Worm (Caenorhabditis elegans) whole organism, L4 larva: Measurements from ENCODE around the gene H01G02.1.

Experiments used
- D1046.2 ChIP-seq: fragments of 200-800 bp; sonication (Bioruptor generic); IDR thresholded peaks from 2 replicates; pipeline ENCODE4 v1.3.6; 2022; ENCODE audit warnings: missing genetic modification characterization, missing compliant biosample characterization
- Y48G9A.11 ChIP-seq: fragments of 200-800 bp; sonication (Bioruptor generic); IDR thresholded peaks from 2 replicates; pipeline ENCODE4 v1.3.6; 2022; ENCODE audit warnings: missing genetic modification reagents, missing genetic modification characterization, missing compliant biosample characterization
- Y75B8A.6 ChIP-seq: fragments of 200-800 bp; sonication (Bioruptor generic); IDR thresholded peaks from 2 replicates; pipeline ENCODE4 v1.3.6; 2022; ENCODE audit warnings: missing genetic modification reagents, missing genetic modification characterization, missing compliant biosample characterization
- ZK337.2 ChIP-seq: fragments of 200-800 bp; sonication (Bioruptor generic); IDR thresholded peaks from 2 replicates; pipeline ENCODE4 v1.3.6; 2022; ENCODE audit warnings: missing genetic modification reagents, missing genetic modification characterization, missing compliant biosample characterization
- aha-1 ChIP-seq: fragments of 150-350 bp; peaks from one replicate; lab custom pipeline; 2014; ENCODE audit warnings: missing biosample characterization, missing genetic modification characterization
- aly-2 ChIP-seq: sonication (generic microtip); optimal IDR thresholded peaks from 2 replicates; lab custom pipeline; 2018; ENCODE audit warnings: missing biosample characterization, missing genetic modification characterization
- ceh-32 ChIP-seq: sonication (generic microtip); optimal IDR thresholded peaks from 2 replicates; lab custom pipeline; 2016; ENCODE audit warnings: mild to moderate bottlenecking, missing genetic modification characterization, missing compliant biosample characterization; ENCODE audit not compliant: poor library complexity
- ces-1 ChIP-seq: fragments of 150-350 bp; sonication (generic microtip); optimal IDR thresholded peaks from 4 replicates; lab custom pipeline; 2014; ENCODE audit warnings: missing biosample characterization, missing genetic modification reagents, missing genetic modification characterization
- dmd-8 ChIP-seq: fragments of 200-800 bp; sonication (Bioruptor generic); IDR thresholded peaks from 2 replicates; pipeline ENCODE4 v1.3.6; 2022; ENCODE audit warnings: missing genetic modification characterization, missing compliant biosample characterization
- fkh-10 ChIP-seq: fragments of 150-350 bp; optimal IDR thresholded peaks from 2 replicates; lab custom pipeline; 2014; ENCODE audit warnings: missing biosample characterization, missing genetic modification reagents, missing genetic modification characterization
- fos-1 ChIP-seq: fragments of 150-350 bp; optimal IDR thresholded peaks from 2 replicates; lab custom pipeline; 2014; ENCODE audit warnings: missing biosample characterization, missing genetic modification characterization
- gei-8 ChIP-seq: fragments of 200-800 bp; sonication (Bioruptor generic); optimal IDR thresholded peaks from 2 replicates; lab custom pipeline; 2018; ENCODE audit warnings: mild to moderate bottlenecking, missing genetic modification characterization, missing compliant biosample characterization
- hif-1 ChIP-seq, 2 experiments: sonication (generic microtip); optimal IDR thresholded peaks; 2 replicates each; lab custom pipeline; 2016 to 2017; ENCODE audit warnings: missing compliant biosample characterization in 2 of 2, missing genetic modification characterization in 2 of 2, missing genetic modification reagents in 2 of 2, missing genotype in 2 of 2, mild to moderate bottlenecking in 1 of 2
- hlh-30 ChIP-seq: sonication (generic microtip); optimal IDR thresholded peaks from 2 replicates; lab custom pipeline; 2017; ENCODE audit warnings: antibody characterized with exemption, mild to moderate bottlenecking, missing genetic modification characterization, missing compliant biosample characterization; ENCODE audit not compliant: insufficient read depth
- hmg-1.1 ChIP-seq: fragments of 200-800 bp; sonication (Bioruptor generic); IDR thresholded peaks from 2 replicates; pipeline ENCODE4 v1.3.6; 2022; ENCODE audit warnings: missing genetic modification reagents, missing genetic modification characterization, missing compliant biosample characterization
- lin-1 ChIP-seq: fragments of 200-800 bp; sonication (Bioruptor generic); IDR thresholded peaks from 2 replicates; pipeline ENCODE4 v1.3.6; 2022; ENCODE audit warnings: missing genetic modification reagents, missing genetic modification characterization, missing compliant biosample characterization
- lin-15B ChIP-seq: fragments of 150-350 bp; sonication (generic microtip); optimal IDR thresholded peaks from 3 replicates; lab custom pipeline; 2014; ENCODE audit warnings: missing biosample characterization, missing genetic modification characterization
- lsy-2 ChIP-seq, 2 experiments: fragments of 150-350 bp in 1 of 2; sonication (generic microtip) in 1 of 2; optimal IDR thresholded peaks; 2 replicates each; lab custom pipeline; 2014 to 2017; ENCODE audit warnings: missing biosample characterization in 2 of 2, missing genetic modification characterization in 2 of 2
- madf-5 ChIP-seq, 2 experiments: fragments of 200-800 bp; sonication (Bioruptor generic); IDR thresholded peaks; 2 replicates each; pipeline ENCODE4 v1.3.6; 2022; ENCODE audit warnings: missing compliant biosample characterization in 2 of 2, missing genetic modification characterization in 2 of 2
- mep-1 ChIP-seq: fragments of 150-350 bp; sonication (generic microtip); optimal IDR thresholded peaks from 3 replicates; lab custom pipeline; 2014; ENCODE audit warnings: missing biosample characterization, missing genetic modification characterization
- mes-2 ChIP-seq: sonication (generic microtip); optimal IDR thresholded peaks from 2 replicates; lab custom pipeline; 2016; ENCODE audit warnings: missing genotype, mild to moderate bottlenecking, missing genetic modification characterization, missing compliant biosample characterization; ENCODE audit not compliant: poor library complexity, severe bottlenecking
- mxl-2 ChIP-seq: fragments of 200-800 bp; sonication (Bioruptor generic); conservative IDR thresholded peaks from 2 replicates; pipeline ENCODE4 v1.3.6; 2022; ENCODE audit warnings: missing genetic modification reagents, missing genetic modification characterization, missing compliant biosample characterization
- nhr-25 ChIP-seq: sonication (generic microtip); optimal IDR thresholded peaks from 2 replicates; lab custom pipeline; 2017; ENCODE audit warnings: missing genetic modification characterization, mild to moderate bottlenecking, missing compliant biosample characterization, antibody characterized with exemption, moderate library complexity, borderline replicate concordance; ENCODE audit not compliant: insufficient read depth
- nhr-28 ChIP-seq: fragments of 150-350 bp; optimal IDR thresholded peaks from 2 replicates; lab custom pipeline; 2014; ENCODE audit warnings: missing biosample characterization, missing genetic modification characterization
- nhr-41 ChIP-seq: fragments of 200-800 bp; sonication (Bioruptor generic); IDR thresholded peaks from 2 replicates; pipeline ENCODE4 v1.3.6; 2022; ENCODE audit warnings: missing genetic modification reagents, missing genetic modification characterization, missing compliant biosample characterization
- nhr-6 ChIP-seq: fragments of 150-350 bp; optimal IDR thresholded peaks from 2 replicates; lab custom pipeline; 2014; ENCODE audit warnings: missing biosample characterization, missing genetic modification characterization
- nhr-77 ChIP-seq: fragments of 150-350 bp; optimal IDR thresholded peaks from 2 replicates; lab custom pipeline; 2014; ENCODE audit warnings: missing biosample characterization, missing genetic modification characterization
- pha-4 ChIP-seq, 2 experiments: fragments of 150-350 bp in 1 of 2; fragments of 200-800 bp in 1 of 2; sonication (Bioruptor generic) in 1 of 2; IDR thresholded peaks in 1 of 2; optimal IDR thresholded peaks in 1 of 2; 2 replicates each; pipeline versions ENCODE4 v1.3.6 to Lab custom; 2014 to 2022; ENCODE audit warnings: missing genetic modification characterization in 2 of 2, missing genetic modification reagents in 2 of 2, missing biosample characterization in 1 of 2, missing compliant biosample characterization in 1 of 2
- php-3 ChIP-seq: fragments of 200-800 bp; sonication (Bioruptor generic); IDR thresholded peaks from 2 replicates; pipeline ENCODE4 v1.3.6; 2022; ENCODE audit warnings: missing genetic modification reagents, missing genetic modification characterization, missing compliant biosample characterization
- saeg-2 ChIP-seq: fragments of 200-800 bp; sonication (Bioruptor generic); IDR thresholded peaks from 2 replicates; pipeline ENCODE4 v1.3.6; 2022; ENCODE audit warnings: missing genetic modification reagents, missing genetic modification characterization, missing compliant biosample characterization
- sdz-12 ChIP-seq: fragments of 200-800 bp; sonication (Bioruptor generic); optimal IDR thresholded peaks from 2 replicates; lab custom pipeline; 2018; ENCODE audit warnings: mild to moderate bottlenecking, missing genetic modification characterization, missing compliant biosample characterization
- snpc-4 ChIP-seq: fragments of 150-350 bp; optimal IDR thresholded peaks from 2 replicates; lab custom pipeline; 2014; ENCODE audit warnings: missing biosample characterization, missing genetic modification characterization
- tra-1 ChIP-seq: fragments of 200-800 bp; sonication (Bioruptor generic); IDR thresholded peaks from 2 replicates; pipeline ENCODE4 v1.3.6; 2022; ENCODE audit warnings: missing genetic modification reagents, missing genetic modification characterization, missing compliant biosample characterization
- unc-130 ChIP-seq: sonication (generic microtip); optimal IDR thresholded peaks from 2 replicates; lab custom pipeline; 2016; ENCODE audit warnings: missing genetic modification reagents, missing genetic modification characterization, missing compliant biosample characterization
- unc-39 ChIP-seq: sonication (generic microtip); optimal IDR thresholded peaks from 2 replicates; lab custom pipeline; 2017; ENCODE audit warnings: missing biosample characterization, missing genetic modification characterization
- unc-62 ChIP-seq, 3 experiments: fragments of 150-350 bp in 1 of 3; sonication (generic microtip); optimal IDR thresholded peaks in 2 of 3; peaks in 1 of 3; 1 replicate in 1 of 3; 2 replicates in 2 of 3; lab custom pipeline; 2014 to 2017; ENCODE audit warnings: missing biosample characterization in 3 of 3, missing genetic modification characterization in 3 of 3, missing genetic modification reagents in 3 of 3, missing genotype in 1 of 3
- zag-1 ChIP-seq: fragments of 150-350 bp; optimal IDR thresholded peaks from 2 replicates; lab custom pipeline; 2014; ENCODE audit warnings: missing biosample characterization, missing genetic modification characterization
- zfp-2 ChIP-seq: sonication (generic microtip); optimal IDR thresholded peaks from 2 replicates; lab custom pipeline; 2016; ENCODE audit warnings: mild to moderate bottlenecking, missing genetic modification characterization, missing compliant biosample characterization
- zfp-3 ChIP-seq: fragments of 200-800 bp; sonication (Bioruptor generic); conservative IDR thresholded peaks from 2 replicates; pipeline ENCODE4 v1.3.6; 2022; ENCODE audit warnings: missing genetic modification reagents, missing genetic modification characterization, missing compliant biosample characterization
- zip-2 ChIP-seq: fragments of 150-350 bp; optimal IDR thresholded peaks from 2 replicates; lab custom pipeline; 2014; ENCODE audit warnings: missing biosample characterization, missing genetic modification characterization

H01G02.1 gene

ce11 chrIV:11792495-11792894, 11.5 kb downstream of the H01G02.1 start, which contains the start of gene H01G02.3:
TSS of gene H01G02.3 (minus strand) at chrIV:11792595.
- no peak for TF ChIP-seq hmg-1.1 (GFP tag; lab: Robert Waterston, UW)
- no peak for TF ChIP-seq nhr-25
- TF ChIP-seq mes-2 (tag; lab: Kevin White, UChicago): no peak
- TF ChIP-seq ceh-32 (tag; lab: Kevin White, UChicago): no peak
- TF ChIP-seq, all 104 proteins: peak for 0

ce11 chrIV:11788383-11788963, 15.5 kb downstream of the H01G02.1 start:
- TF ChIP-seq D1046.2 (GFP tag; lab: Robert Waterston, UW): no peak
- no peak for TF ChIP-seq zfp-3 (GFP tag; lab: Robert Waterston, UW)
- TF ChIP-seq nhr-25: no peak
- peak; percentile 19 for TF ChIP-seq mep-1
- TF ChIP-seq saeg-2 (GFP tag; lab: Robert Waterston, UW): no peak
- peak in 1 of 2 experiments; percentile 53 for TF ChIP-seq unc-62 (GFP tag; optimal IDR thresholded peaks at IDR 0.05 in 1 of 2; lab: Kevin White, UChicago)
- no peak for TF ChIP-seq unc-62 (tag; optimal IDR thresholded peaks at IDR 0.05; lab: Kevin White, UChicago)
- peak; percentile 82 for TF ChIP-seq ces-1 (GFP tag; lab: Kevin White, UChicago)
- no peak for TF ChIP-seq tra-1 (GFP tag; lab: Robert Waterston, UW)
- no peak for TF ChIP-seq hif-1 (tag; optimal IDR thresholded peaks at IDR 0.05; lab: Kevin White, UChicago)
- no peak for TF ChIP-seq hlh-30
- no peak for TF ChIP-seq Y48G9A.11 (GFP tag; lab: Robert Waterston, UW)
- no peak for TF ChIP-seq sdz-12 (GFP tag; lab: Kevin White, UChicago)
- TF ChIP-seq aha-1 (tag; lab: Kevin White, UChicago): peak; percentile 89
- TF ChIP-seq lsy-2 (tag; optimal IDR thresholded peaks at IDR 0.05; lab: Kevin White, UChicago): peak in 1 of 2 experiments; percentile 23
- no peak for TF ChIP-seq zag-1 (tag; lab: Kevin White, UChicago)
- TF ChIP-seq Y75B8A.6 (GFP tag; lab: Robert Waterston, UW): no peak
- peak; percentile 83 for TF ChIP-seq fkh-10 (GFP tag; lab: Kevin White, UChicago)
- no peak for TF ChIP-seq snpc-4 (tag; lab: Kevin White, UChicago)
- TF ChIP-seq nhr-41 (GFP tag; lab: Robert Waterston, UW): no peak
- no peak for TF ChIP-seq madf-5 (GFP tag; IDR thresholded peaks at IDR 0.05; lab: Robert Waterston, UW)
- TF ChIP-seq unc-39 (tag; lab: Kevin White, UChicago): no peak

- TF ChIP-seq fos-1 (tag; lab: Kevin White, UChicago) (no peak), gei-8 (no peak), mxl-2 (no peak), zip-2 (no peak), pha-4 (GFP tag; IDR thresholded peaks at IDR 0.05; lab: Robert Waterston, UW) (no peak), pha-4 (tag; optimal IDR thresholded peaks at IDR 0.05; lab: Kevin White, UChicago) (no peak), nhr-77 (no peak), lin-1 (no peak), nhr-6 (tag; lab: Kevin White, UChicago) (no peak), mes-2 (tag; lab: Kevin White, UChicago) (no peak), unc-130 (no peak), ZK337.2 (GFP tag; lab: Robert Waterston, UW) (no peak), lin-15B (no peak), zfp-2 (tag; lab: Kevin White, UChicago) (no peak), dmd-8 (GFP tag; lab: Robert Waterston, UW) (no peak), hmg-1.1 (GFP tag; lab: Robert Waterston, UW) (no peak), Y48G9A.11 (GFP tag; lab: Robert Waterston, UW) (no peak), nhr-28 (tag; lab: Kevin White, UChicago) (no peak), php-3 (GFP tag; lab: Robert Waterston, UW) (no peak), snpc-4 (tag; lab: Kevin White, UChicago) (no peak), aly-2 (tag; lab: Kevin White, UChicago) (no peak)
Observed at ce11 chrIV:11787793-11788192, 16.2 kb downstream of the H01G02.1 start.
